Worm (Caenorhabditis elegans): ENCODE results near the gene cnc-6.

The cnc-6 gene

ce11 chrIII:1777969-1778368 lies 14.6 kb downstream of the cnc-6 start, which contains the start of gene Y39A3CL.4:
TSS of gene Y39A3CL.4 (minus strand) at chrIII:1778069.
- TF ChIP-seq unc-39 (tag; optimal IDR thresholded peaks at IDR 0.05) (no peak), daf-16 (GFP tag; optimal IDR thresholded peaks at IDR 0.05) (no peak), daf-16 (tag; optimal IDR thresholded peaks at IDR 0.05) (peak; percentile 8)

- TF ChIP-seq duxl-1 (tag; optimal IDR thresholded peaks at IDR 0.05; ENCODE audit: poor library complexity) (no peak), ceh-20 (GFP tag; IDR thresholded peaks at IDR 0.05) (no peak; the same call in 1 of the 2 replicates), hlh-30 (tag; optimal IDR thresholded peaks at IDR 0.05; ENCODE audit: insufficient read depth) (peak; percentile 64), ama-1 (optimal IDR thresholded peaks at IDR 0.05) (no peak), lin-38 (GFP tag; IDR thresholded peaks at IDR 0.05) (peak; percentile 28; the same call in 1 of the 2 replicates), pha-4 (GFP tag; IDR thresholded peaks at IDR 0.05) (peak; percentile 67; the same call in 1 of the 2 replicates), pha-4 (tag; optimal IDR thresholded peaks at IDR 0.05) (no peak), nhr-6 (tag; optimal IDR thresholded peaks at IDR 0.05) (no peak), cey-2 (tag; optimal IDR thresholded peaks at IDR 0.05; ENCODE audit: borderline replicate concordance, insufficient read depth) (no peak), ZK546.5 (tag; optimal IDR thresholded peaks at IDR 0.05) (no peak), fkh-10 (GFP tag; optimal IDR thresholded peaks at IDR 0.05) (peak; percentile 38), F49E8.2 (tag; optimal IDR thresholded peaks at IDR 0.05; ENCODE audit: borderline replicate concordance) (no peak), F44E2.7 (GFP tag; IDR thresholded peaks at IDR 0.05) (no peak), vab-7 (GFP tag; IDR thresholded peaks at IDR 0.05) (no peak), ceh-32 (tag; optimal IDR thresholded peaks at IDR 0.05; ENCODE audit: poor library complexity) (no peak), snpc-4 (tag; optimal IDR thresholded peaks at IDR 0.05) (no peak), spr-3 (GFP tag; optimal IDR thresholded peaks at IDR 0.05) (no peak), unc-62 (GFP tag; optimal IDR thresholded peaks at IDR 0.05 in 1 of 2) (no peak), unc-62 (tag; optimal IDR thresholded peaks at IDR 0.05) (no peak), hmg-1.1 (GFP tag; IDR thresholded peaks at IDR 0.05) (peak; percentile 75), aly-2 (tag; optimal IDR thresholded peaks at IDR 0.05) (no peak), T20F7.1 (GFP tag; optimal IDR thresholded peaks at IDR 0.05) (no peak), mdt-29 (GFP tag; IDR thresholded peaks at IDR 0.05) (no peak), lin-13 (GFP tag; optimal IDR thresholded peaks at IDR 0.05) (peak; percentile 20), sdz-12 (GFP tag; optimal IDR thresholded peaks at IDR 0.05) (no peak), pqm-1 (tag; optimal IDR thresholded peaks at IDR 0.05) (no peak), rbr-2 (tag; optimal IDR thresholded peaks at IDR 0.05) (peak; percentile 75), nhr-41 (GFP tag; IDR thresholded peaks at IDR 0.05) (no peak), Y75B8A.6 (GFP tag; IDR thresholded peaks at IDR 0.05) (no peak), mxl-2 (GFP tag; conservative IDR thresholded peaks at IDR 0.05) (no peak), nhr-28 (tag; optimal IDR thresholded peaks at IDR 0.05) (no peak), ztf-11 (tag; optimal IDR thresholded peaks at IDR 0.05) (no peak), daf-12 (tag; optimal IDR thresholded peaks at IDR 0.05) (no peak), mes-2 (tag; optimal IDR thresholded peaks at IDR 0.05; ENCODE audit: poor library complexity, severe bottlenecking) (peak; percentile 46), lin-29 (GFP tag; IDR thresholded peaks at IDR 0.05) (no peak), lin-1 (GFP tag; IDR thresholded peaks at IDR 0.05) (no peak), aha-1 (tag) (peak; percentile 94), Y48G9A.11 (GFP tag; IDR thresholded peaks at IDR 0.05) (no peak), nhr-102 (tag; optimal IDR thresholded peaks at IDR 0.05) (no peak), dmd-6 (GFP tag; IDR thresholded peaks at IDR 0.05) (peak; percentile 14; the same call in 1 of the 2 replicates), zag-1 (tag; optimal IDR thresholded peaks at IDR 0.05) (no peak), D1046.2 (GFP tag; IDR thresholded peaks at IDR 0.05) (no peak), ceh-44 (GFP tag; IDR thresholded peaks at IDR 0.05) (no peak), dpl-1 (GFP tag; optimal IDR thresholded peaks at IDR 0.05) (no peak), lin-39 (tag; optimal IDR thresholded peaks at IDR 0.05) (no peak), madf-9 (GFP tag; conservative IDR thresholded peaks at IDR 0.05) (no peak), nhr-11 (tag; optimal IDR thresholded peaks at IDR 0.05) (peak; percentile 42), set-16 (GFP tag; IDR thresholded peaks at IDR 0.05) (peak; percentile 98)
These were observed 22.5 kb downstream of the cnc-6 start for ce11 chrIII:1785776-1786175.

Measured in whole organism, L4 larva.